Worm (Caenorhabditis elegans) whole organism, late embryonic: ENCODE measurements around the gene hira-1.

ENCODE experiments used
- C38D4.7 ChIP-seq: fragments of 200-800 bp; sonication (Bioruptor generic); optimal IDR thresholded peaks from 2 replicates; lab custom pipeline; 2018; ENCODE audit warnings: mild to moderate bottlenecking, missing genetic modification characterization, moderate library complexity, missing compliant biosample characterization
- F13H6.1 ChIP-seq: sonication (generic microtip); optimal IDR thresholded peaks from 2 replicates; lab custom pipeline; 2016; ENCODE audit warnings: missing genetic modification characterization, missing compliant biosample characterization
- K02D7.2 ChIP-seq: sonication (generic microtip); optimal IDR thresholded peaks from 2 replicates; lab custom pipeline; 2017; ENCODE audit warnings: mild to moderate bottlenecking, missing genetic modification characterization, missing compliant biosample characterization
- T23F11.4 ChIP-seq: fragments of 200-800 bp; sonication (Bioruptor generic); optimal IDR thresholded peaks from 2 replicates; lab custom pipeline; 2018; ENCODE audit warnings: mild to moderate bottlenecking, missing genetic modification characterization, missing compliant biosample characterization
- Y22D7AL.16 ChIP-seq: sonication (generic microtip); optimal IDR thresholded peaks from 2 replicates; lab custom pipeline; 2016; ENCODE audit warnings: missing genetic modification characterization, missing compliant biosample characterization
- ahr-1 ChIP-seq: sonication (generic microtip); optimal IDR thresholded peaks from 2 replicates; lab custom pipeline; 2016; ENCODE audit warnings: missing genetic modification characterization, missing compliant biosample characterization
- ceh-14 ChIP-seq: sonication (generic microtip); optimal IDR thresholded peaks from 2 replicates; lab custom pipeline; 2016; ENCODE audit warnings: missing genotype, missing genetic modification characterization, missing compliant biosample characterization
- ceh-18 ChIP-seq: sonication (generic microtip); optimal IDR thresholded peaks from 2 replicates; lab custom pipeline; 2016; ENCODE audit warnings: missing genetic modification characterization, missing compliant biosample characterization
- ceh-19 ChIP-seq: fragments of 200-800 bp; sonication (Bioruptor generic); optimal IDR thresholded peaks from 2 replicates; lab custom pipeline; 2018; ENCODE audit warnings: mild to moderate bottlenecking, missing genetic modification characterization, missing compliant biosample characterization
- ceh-2 ChIP-seq: sonication (generic microtip); optimal IDR thresholded peaks from 2 replicates; lab custom pipeline; 2016; ENCODE audit warnings: missing genotype, missing genetic modification characterization, missing compliant biosample characterization
- ceh-22 ChIP-seq: sonication (generic microtip); optimal IDR thresholded peaks from 2 replicates; lab custom pipeline; 2017; ENCODE audit warnings: missing biosample characterization, missing genetic modification characterization
- ceh-31 ChIP-seq: sonication (generic microtip); optimal IDR thresholded peaks from 2 replicates; lab custom pipeline; 2016; ENCODE audit warnings: missing genetic modification characterization, missing compliant biosample characterization
- ceh-34 ChIP-seq: sonication (generic microtip); optimal IDR thresholded peaks from 2 replicates; lab custom pipeline; 2016; ENCODE audit warnings: mild to moderate bottlenecking, missing genetic modification characterization, missing compliant biosample characterization
- ceh-6 ChIP-seq: fragments of 200-800 bp; sonication (Bioruptor generic); optimal IDR thresholded peaks from 2 replicates; lab custom pipeline; 2018; ENCODE audit warnings: mild to moderate bottlenecking, missing genetic modification characterization, missing compliant biosample characterization
- che-1 ChIP-seq: sonication (generic microtip); optimal IDR thresholded peaks from 2 replicates; lab custom pipeline; 2016; ENCODE audit warnings: mild to moderate bottlenecking, missing genetic modification characterization, missing compliant biosample characterization
- dmd-4 ChIP-seq: sonication (generic microtip); optimal IDR thresholded peaks from 2 replicates; lab custom pipeline; 2016; ENCODE audit warnings: borderline replicate concordance, missing genetic modification characterization, missing compliant biosample characterization
- dve-1 ChIP-seq: sonication (generic microtip); optimal IDR thresholded peaks from 2 replicates; lab custom pipeline; 2017; ENCODE audit warnings: antibody characterized with exemption, mild to moderate bottlenecking, missing genetic modification characterization, missing compliant biosample characterization
- elt-2 ChIP-seq: sonication (generic microtip); optimal IDR thresholded peaks from 2 replicates; lab custom pipeline; 2016; ENCODE audit warnings: missing genetic modification reagents, missing genetic modification characterization, missing compliant biosample characterization
- ets-4 ChIP-seq: sonication (generic microtip); optimal IDR thresholded peaks from 2 replicates; lab custom pipeline; 2016; ENCODE audit warnings: missing genetic modification characterization, missing compliant biosample characterization
- eyg-1 ChIP-seq: sonication (generic microtip); optimal IDR thresholded peaks from 2 replicates; lab custom pipeline; 2016; ENCODE audit warnings: missing genotype, missing genetic modification characterization, missing compliant biosample characterization
- gmeb-2 ChIP-seq: sonication (generic microtip); optimal IDR thresholded peaks from 2 replicates; lab custom pipeline; 2016; ENCODE audit warnings: missing genetic modification characterization, inconsistent platforms, missing compliant biosample characterization
- hlh-13 ChIP-seq: fragments of 200-800 bp; sonication (Bioruptor generic); optimal IDR thresholded peaks from 2 replicates; lab custom pipeline; 2018; ENCODE audit warnings: mild to moderate bottlenecking, missing genetic modification characterization, missing compliant biosample characterization
- hlh-15 ChIP-seq: sonication (generic microtip); optimal IDR thresholded peaks from 2 replicates; lab custom pipeline; 2016; ENCODE audit warnings: missing genetic modification characterization, missing compliant biosample characterization
- hlh-30 ChIP-seq: sonication (generic microtip); optimal IDR thresholded peaks from 2 replicates; lab custom pipeline; 2017; ENCODE audit warnings: antibody characterized with exemption, missing genetic modification characterization, missing compliant biosample characterization; ENCODE audit not compliant: insufficient read depth
- lim-6 ChIP-seq: sonication (generic microtip); optimal IDR thresholded peaks from 2 replicates; lab custom pipeline; 2016; ENCODE audit warnings: missing genetic modification characterization, missing compliant biosample characterization
- lin-11 ChIP-seq: fragments of 200-800 bp; sonication (Bioruptor generic); optimal IDR thresholded peaks from 2 replicates; lab custom pipeline; 2018; ENCODE audit warnings: mild to moderate bottlenecking, missing genetic modification characterization, missing compliant biosample characterization
- mec-3 ChIP-seq: sonication (generic microtip); optimal IDR thresholded peaks from 2 replicates; lab custom pipeline; 2016; ENCODE audit warnings: borderline replicate concordance, missing genetic modification characterization, missing compliant biosample characterization
- nfya-1 ChIP-seq: sonication (generic microtip); optimal IDR thresholded peaks from 2 replicates; lab custom pipeline; 2017; ENCODE audit warnings: missing genetic modification characterization, mild to moderate bottlenecking, missing compliant biosample characterization, antibody characterized with exemption, moderate library complexity
- nhr-232 ChIP-seq: sonication (generic microtip); optimal IDR thresholded peaks from 2 replicates; lab custom pipeline; 2016; ENCODE audit warnings: missing genetic modification characterization, missing compliant biosample characterization
- pat-9 ChIP-seq: fragments of 200-800 bp; sonication (Bioruptor generic); optimal IDR thresholded peaks from 2 replicates; lab custom pipeline; 2018; ENCODE audit warnings: mild to moderate bottlenecking, missing genetic modification characterization, moderate library complexity, missing compliant biosample characterization
- pha-2 ChIP-seq: sonication (generic microtip); optimal IDR thresholded peaks from 2 replicates; lab custom pipeline; 2017; ENCODE audit warnings: mild to moderate bottlenecking, missing genetic modification characterization, missing compliant biosample characterization
- pros-1 ChIP-seq: fragments of 150-350 bp; optimal IDR thresholded peaks from 2 replicates; lab custom pipeline; 2014; ENCODE audit warnings: missing biosample characterization, missing genetic modification reagents, missing genetic modification characterization
- ref-2 ChIP-seq: sonication (generic microtip); optimal IDR thresholded peaks from 2 replicates; lab custom pipeline; 2016; ENCODE audit warnings: missing genetic modification characterization, missing compliant biosample characterization
- sdc-2 ChIP-seq: sonication (generic microtip); optimal IDR thresholded peaks from 2 replicates; lab custom pipeline; 2016; ENCODE audit warnings: missing genotype, missing genetic modification characterization, missing compliant biosample characterization
- sox-2 ChIP-seq: fragments of 200-800 bp; sonication (Bioruptor generic); IDR thresholded peaks from 2 replicates; pipeline ENCODE4 v1.3.6; 2022; ENCODE audit warnings: missing genetic modification reagents, missing genetic modification characterization, missing compliant biosample characterization
- sox-4 ChIP-seq: sonication (generic microtip); optimal IDR thresholded peaks from 2 replicates; lab custom pipeline; 2017; ENCODE audit warnings: mild to moderate bottlenecking, missing genetic modification characterization, inconsistent platforms, missing compliant biosample characterization
- tbx-7 ChIP-seq: sonication (generic microtip); optimal IDR thresholded peaks from 2 replicates; lab custom pipeline; 2016; ENCODE audit warnings: missing genotype, missing genetic modification characterization, missing compliant biosample characterization
- ttx-3 ChIP-seq: sonication (generic microtip); optimal IDR thresholded peaks from 2 replicates; lab custom pipeline; 2016; ENCODE audit warnings: missing genetic modification reagents, missing genetic modification characterization, missing compliant biosample characterization
- unc-3 ChIP-seq, 2 experiments: fragments of 200-800 bp in 1 of 2; sonication (Bioruptor generic) in 1 of 2; sonication (generic microtip) in 1 of 2; conservative IDR thresholded peaks in 1 of 2; optimal IDR thresholded peaks in 1 of 2; 2 replicates each; pipeline versions ENCODE4 v1.3.6 to Lab custom; 2016 to 2022; ENCODE audit warnings: missing compliant biosample characterization in 2 of 2, missing genetic modification characterization in 2 of 2, missing genetic modification reagents in 1 of 2
- unc-55 ChIP-seq: sonication (generic microtip); optimal IDR thresholded peaks from 2 replicates; lab custom pipeline; 2017; ENCODE audit warnings: missing biosample characterization, missing genetic modification reagents, missing genetic modification characterization
- unc-86 ChIP-seq: sonication (generic microtip); optimal IDR thresholded peaks from 2 replicates; lab custom pipeline; 2016; ENCODE audit warnings: missing genetic modification characterization, missing compliant biosample characterization
- zip-5 ChIP-seq: sonication (generic microtip); optimal IDR thresholded peaks from 2 replicates; lab custom pipeline; 2016; ENCODE audit warnings: missing genetic modification characterization, missing compliant biosample characterization
- ztf-16 ChIP-seq: sonication (generic microtip); optimal IDR thresholded peaks from 2 replicates; lab custom pipeline; 2017; ENCODE audit warnings: missing genetic modification characterization, missing compliant biosample characterization

Gene hira-1

ce11 chrIII:5206861-5207414 is 16.0 kb downstream of the hira-1 start, which contains the start of gene morc-1:
morc-1 (minus strand) TSS chrIII:5206911.
- TF ChIP-seq C38D4.7 (GFP tag; lab: Kevin White, UChicago) (peak; percentile 7), pros-1 (tag; lab: Kevin White, UChicago) (no peak)
- TF ChIP-seq, all 69 proteins: peak for 1

- TF ChIP-seq hlh-13 (GFP tag; lab: Kevin White, UChicago) = no peak
- no peak for TF ChIP-seq sdc-2 (tag; lab: Kevin White, UChicago)
These were observed 18.1 kb downstream of the hira-1 start, which contains the start of gene syx-16 for ce11 chrIII:5208992-5209391. syx-16 (minus strand) TSS chrIII:5209109.

- no peak for TF ChIP-seq zip-5
- TF ChIP-seq gmeb-2 (tag; lab: Kevin White, UChicago) = no peak
- peak; percentile 12 for TF ChIP-seq unc-55 (GFP tag; lab: Kevin White, UChicago)
- TF ChIP-seq mec-3 (tag; lab: Kevin White, UChicago) = no peak
- TF ChIP-seq ceh-14 (tag; lab: Kevin White, UChicago) = no peak
- TF ChIP-seq tbx-7 (tag; lab: Kevin White, UChicago) = no peak
- no peak for TF ChIP-seq ceh-22
These were observed 19.3 kb downstream of the hira-1 start for ce11 chrIII:5210269-5210668.

- TF ChIP-seq ceh-2 (tag; lab: Kevin White, UChicago) (peak; percentile 62), dve-1 (tag; lab: Kevin White, UChicago) (peak; percentile 25), Y22D7AL.16 (tag; lab: Kevin White, UChicago) (peak; percentile 65), nfya-1 (tag; lab: Kevin White, UChicago) (peak; percentile 1), ztf-16 (tag; lab: Kevin White, UChicago) (peak; percentile 10), nhr-232 (peak; percentile 65), ceh-19 (GFP tag; lab: Kevin White, UChicago) (peak; percentile 82), sdc-2 (tag; lab: Kevin White, UChicago) (peak; percentile 49), hlh-15 (peak; percentile 60), hlh-13 (GFP tag; lab: Kevin White, UChicago) (peak; percentile 25), T23F11.4 (GFP tag; lab: Kevin White, UChicago) (peak; percentile 30), ceh-14 (tag; lab: Kevin White, UChicago) (peak; percentile 41), zip-5 (peak; percentile 4), lin-11 (tag; lab: Kevin White, UChicago) (peak; percentile 63), elt-2 (peak; percentile 74), che-1 (peak; percentile 69), ets-4 (peak; percentile 68), lim-6 (tag; lab: Kevin White, UChicago) (peak; percentile 33), pat-9 (tag; lab: Kevin White, UChicago) (peak; percentile 43), K02D7.2 (tag; lab: Kevin White, UChicago) (peak; percentile 52), ceh-6 (GFP tag; lab: Kevin White, UChicago) (peak; percentile 66), eyg-1 (tag; lab: Kevin White, UChicago) (peak; percentile 46), pha-2 (peak; percentile 70), ahr-1 (tag; lab: Kevin White, UChicago) (peak; percentile 20), ceh-18 (peak; percentile 73), gmeb-2 (tag; lab: Kevin White, UChicago) (peak; percentile 43), hlh-30 (tag; lab: Kevin White, UChicago) (peak; percentile 42), unc-86 (tag; lab: Kevin White, UChicago) (peak; percentile 45), ceh-34 (tag; lab: Kevin White, UChicago) (peak; percentile 73), unc-3 (GFP tag; conservative IDR thresholded peaks at IDR 0.05; lab: Robert Waterston, UW) (peak; percentile 61; the same call in 1 of the 2 replicates), unc-3 (tag; optimal IDR thresholded peaks at IDR 0.05; lab: Kevin White, UChicago) (peak; percentile 48), dmd-4 (tag; lab: Kevin White, UChicago) (peak; percentile 72), ceh-31 (tag; lab: Kevin White, UChicago) (peak; percentile 54), sox-4 (tag; lab: Kevin White, UChicago) (peak; percentile 63), sox-2 (peak; percentile 17; the same call in 1 of the 2 replicates), ttx-3 (tag; lab: Kevin White, UChicago) (peak; percentile 3), F13H6.1 (tag; lab: Kevin White, UChicago) (peak; percentile 23), ref-2 (peak; percentile 83)
These were observed 20.3 kb downstream of the hira-1 start for ce11 chrIII:5211137-5211648.
